Worm (Caenorhabditis elegans): Measurements from ENCODE around the gene F12A10.1.

- no peak for TF ChIP-seq rbr-2 (tag; optimal IDR thresholded peaks at IDR 0.05)
- TF ChIP-seq ztf-11 (tag; optimal IDR thresholded peaks at IDR 0.05) = no peak
- TF ChIP-seq ces-1 (GFP tag; optimal IDR thresholded peaks at IDR 0.05) = no peak
- no peak for TF ChIP-seq nhr-25 (tag; optimal IDR thresholded peaks at IDR 0.05; ENCODE audit: borderline replicate concordance, insufficient read depth)
- TF ChIP-seq hmg-1.1 (GFP tag; IDR thresholded peaks at IDR 0.05) = no peak
- TF ChIP-seq lir-3 (tag; optimal IDR thresholded peaks at IDR 0.05) = no peak
- TF ChIP-seq aly-2 (tag; optimal IDR thresholded peaks at IDR 0.05) = no peak
- no peak for TF ChIP-seq nhr-11 (tag; optimal IDR thresholded peaks at IDR 0.05)
- no peak for TF ChIP-seq fkh-10 (GFP tag; optimal IDR thresholded peaks at IDR 0.05)
Observed at ce11 chrII:5481982-5482381, 14.4 kb upstream of the F12A10.1 start, which contains the start of gene cal-8.
